Worm (Caenorhabditis elegans): Measurements from ENCODE around the gene C49F5.3.

DNA sequence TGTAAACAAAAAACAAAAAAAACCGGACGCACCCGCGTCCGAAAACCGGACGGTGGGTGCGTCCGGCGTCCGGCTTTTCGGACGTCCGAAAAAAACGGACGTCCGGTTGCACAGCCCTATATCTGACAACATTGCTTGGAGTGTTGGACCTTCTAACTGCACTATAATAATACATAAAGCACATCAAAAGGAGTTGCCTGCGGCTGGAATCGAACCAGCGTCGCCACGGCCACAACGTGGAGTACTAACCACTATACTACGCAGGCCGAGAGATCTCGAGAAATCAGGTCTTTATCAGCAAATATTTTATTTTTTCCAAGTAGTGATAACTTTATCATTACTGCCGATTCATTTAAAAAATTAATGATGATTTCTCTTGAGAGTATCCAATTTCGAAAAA lies 9.9 kb upstream of the C49F5.3 start:
- TF ChIP-seq nhr-12 (tag; optimal IDR thresholded peaks at IDR 0.05) (no peak), nhr-23 (tag; optimal IDR thresholded peaks at IDR 0.05) (no peak), unc-62 (GFP tag; optimal IDR thresholded peaks at IDR 0.05) (no peak), unc-39 (tag; optimal IDR thresholded peaks at IDR 0.05) (no peak)

Measured in whole organism, L3 larva.